Worm (Caenorhabditis elegans) whole organism, L4/young adult: ENCODE results near the gene sphk-1.

Source experiments
- dao-5 ChIP-seq: sonication (generic microtip); optimal IDR thresholded peaks from 2 replicates; lab custom pipeline; 2016; ENCODE audit warnings: missing genotype, missing genetic modification characterization, moderate library complexity, missing compliant biosample characterization
- him-1 ChIP-seq: sonication (generic microtip); optimal IDR thresholded peaks from 2 replicates; lab custom pipeline; 2016; ENCODE audit warnings: missing genotype, missing genetic modification reagents, missing genetic modification characterization, missing compliant biosample characterization

DNA sequence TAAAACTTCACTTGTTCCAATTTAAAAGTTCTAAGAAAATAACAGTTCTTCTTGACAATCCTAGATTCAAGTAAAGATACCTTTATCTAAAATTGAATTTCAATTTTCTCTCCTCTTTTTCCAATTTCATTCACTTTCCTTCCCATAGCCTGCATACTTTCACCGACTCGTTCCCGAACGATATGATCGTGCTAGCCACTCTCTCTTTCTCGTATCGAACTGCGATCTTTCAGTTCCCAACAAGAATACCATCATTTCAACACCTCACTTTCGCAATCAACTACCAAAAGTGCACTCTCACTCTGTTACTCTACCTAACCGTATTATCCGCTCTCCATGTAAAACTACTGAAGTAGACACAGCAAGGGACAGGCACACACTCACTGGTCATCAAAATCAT lies 48.6 kb upstream of the sphk-1 start:
- TF ChIP-seq him-1 (tag; lab: Kevin White, UChicago): no peak
- TF ChIP-seq dao-5 (tag; lab: Kevin White, UChicago): no peak
